Fruit fly (Drosophila melanogaster) whole organism, larva: Measurements from ENCODE around the gene Ppat-Dpck.

Experiments used
- noc ChIP-seq: fragments of 200-800 bp; sonication (Bioruptor generic); optimal IDR thresholded peaks from 3 replicates; lab custom pipeline; 2019; ENCODE audit warnings: missing biosample characterization, mild to moderate bottlenecking, missing genetic modification characterization, moderate library complexity

The Ppat-Dpck gene

dm6 chr3L:5788823-5789222 is 20.2 kb upstream of the Ppat-Dpck start:
- no peak for TF ChIP-seq noc (tag; lab: Kevin White, UChicago)

- TF ChIP-seq noc (tag; lab: Kevin White, UChicago) = no peak
Measured at dm6 chr3L:5787476-5787875, 18.9 kb upstream of the Ppat-Dpck start.

DNA sequence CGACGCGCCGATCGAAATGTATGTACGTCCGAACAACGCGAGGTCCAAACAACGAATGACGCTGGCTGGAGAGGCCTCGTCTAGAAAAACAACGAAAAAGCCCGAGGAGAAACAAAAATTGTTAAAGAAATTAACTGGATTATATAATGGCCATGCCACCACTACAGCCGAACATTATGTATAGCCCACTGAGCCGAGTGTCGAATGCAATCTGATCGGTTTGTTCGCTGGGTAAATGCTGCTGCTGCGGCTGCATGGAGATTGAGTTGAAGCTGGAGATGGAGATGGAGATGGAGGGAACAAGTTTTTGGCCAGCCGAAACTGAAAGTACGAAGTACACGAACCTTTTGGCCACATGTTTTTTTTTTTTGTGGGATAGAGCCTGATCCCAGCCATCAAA is 18.0 kb upstream of the Ppat-Dpck start, which contains the start of gene Cralbp:
Cralbp (minus strand) TSS at position 115 of the 400 bp plus-strand sequence.
- TF ChIP-seq noc (tag; lab: Kevin White, UChicago) = no peak

dm6 chr3L:5785237-5786062 is 16.9 kb upstream of the Ppat-Dpck start:
- no peak for TF ChIP-seq noc (tag; lab: Kevin White, UChicago)

- TF ChIP-seq noc (tag; lab: Kevin White, UChicago) = no peak
Measured at dm6 chr3L:5779476-5780401, 11.1 kb upstream of the Ppat-Dpck start, which contains the start of the genes Myt1, PGRP-LD and Pmi. Gene Myt1 (minus strand): TSS chr3L:5779591. Gene PGRP-LD (plus strand): TSS chr3L:5780051. Gene Pmi (plus strand): TSS chr3L:5780051.

DNA sequence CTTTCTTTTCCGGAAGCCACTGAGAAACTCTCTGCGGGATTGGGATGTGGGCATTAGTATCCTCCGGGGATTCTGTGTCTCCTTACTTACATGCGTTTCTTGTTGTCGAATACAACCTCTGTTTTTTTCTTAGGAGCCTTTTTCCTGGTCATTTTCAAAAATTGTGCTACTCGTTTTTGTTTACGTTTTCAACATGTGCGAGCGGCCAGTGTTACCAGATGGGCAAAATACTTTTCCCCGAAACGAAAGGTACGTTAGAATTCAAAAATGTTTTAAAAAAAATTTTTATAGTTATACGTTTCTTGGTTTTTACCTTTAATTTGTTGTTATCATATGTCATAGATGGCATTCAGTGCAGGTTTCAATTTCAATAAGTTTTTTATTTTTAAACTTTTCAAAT is 8.5 kb upstream of the Ppat-Dpck start, which contains the start of gene vito:
vito (minus strand) TSS at position 220 of the 400 bp plus-strand sequence.
- no peak for TF ChIP-seq noc (tag; lab: Kevin White, UChicago)

DNA sequence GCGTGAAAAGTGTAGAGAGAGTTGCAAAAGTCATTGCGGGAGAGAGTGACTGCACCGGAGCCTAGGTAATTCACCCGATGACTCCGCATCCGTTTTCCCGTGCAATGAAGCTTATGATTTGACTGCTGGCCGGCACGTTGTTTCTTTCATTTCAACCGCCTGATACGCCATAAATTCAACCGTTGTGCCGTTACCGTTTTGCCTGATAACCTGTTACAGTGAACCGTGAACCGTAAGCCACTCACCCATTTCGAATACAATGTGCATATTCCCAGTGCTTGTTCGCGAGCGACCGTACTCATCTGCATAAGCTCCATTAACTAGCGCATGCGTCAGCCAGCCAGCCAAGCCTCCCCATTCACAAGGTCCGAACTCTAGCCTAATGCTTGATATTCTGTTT is 6.2 kb upstream of the Ppat-Dpck start:
- TF ChIP-seq noc (tag; lab: Kevin White, UChicago) = no peak

dm6 chr3L:5770817-5771425 is 2.3 kb upstream of the Ppat-Dpck start:
- peak; percentile 96 for TF ChIP-seq noc (tag; lab: Kevin White, UChicago)

DNA sequence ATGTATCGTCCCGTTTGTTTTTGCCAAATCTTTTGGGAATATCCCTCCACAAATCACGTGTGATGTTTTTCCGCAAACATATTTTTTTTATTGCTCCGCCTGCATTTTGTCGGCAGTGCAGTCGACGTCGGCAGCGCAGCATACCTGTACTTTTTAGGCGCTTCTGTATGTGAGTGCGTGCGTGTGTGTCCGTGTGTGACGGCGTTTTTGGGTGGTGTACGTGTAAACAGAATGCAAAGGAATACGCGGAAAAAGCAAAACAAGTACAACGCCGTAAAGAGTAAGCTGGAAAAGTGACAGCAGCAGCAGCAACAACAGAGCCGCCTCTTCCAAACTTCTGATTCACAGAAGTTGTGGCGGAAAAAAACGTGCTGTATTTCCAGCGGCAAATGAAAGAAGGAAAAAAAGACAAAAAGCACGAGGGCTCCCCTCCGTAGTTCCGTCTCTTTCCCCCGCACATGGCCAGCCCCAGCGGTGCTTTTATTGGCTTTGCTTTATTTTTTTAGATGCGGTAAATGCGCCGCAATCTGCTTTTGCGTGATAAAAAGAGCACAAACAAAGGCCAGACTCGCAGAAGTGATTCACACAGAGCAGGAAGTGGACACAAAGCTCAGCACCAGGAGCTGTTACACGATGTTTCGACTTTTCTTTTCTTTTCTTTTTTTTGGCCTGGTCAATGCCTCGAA is 1.7 kb upstream of the Ppat-Dpck start:
- no peak for TF ChIP-seq noc (tag; lab: Kevin White, UChicago)

- TF ChIP-seq noc (tag; lab: Kevin White, UChicago) = no peak
Measured at dm6 chr3L:5765844-5766200, 2.8 kb downstream of the Ppat-Dpck start, which contains the start of gene Txl. Gene Txl (plus strand): TSS chr3L:5765846.

- TF ChIP-seq noc (tag; lab: Kevin White, UChicago) = no peak
Measured at dm6 chr3L:5764922-5765843, 3.4 kb downstream of the Ppat-Dpck start, which contains the start of gene CG10576. Gene CG10576 (minus strand): TSS chr3L:5765702.

- no peak for TF ChIP-seq noc (tag; lab: Kevin White, UChicago)
Measured at dm6 chr3L:5753605-5754365, 14.8 kb downstream of the Ppat-Dpck start.
